Worm (Caenorhabditis elegans): ENCODE results near the gene F42G8.8.

ce11 chrIV:8127430-8127829 lies 8.5 kb downstream of the F42G8.8 start:
- TF ChIP-seq jun-1 (tag; optimal IDR thresholded peaks at IDR 0.05) (no peak), fos-1 (tag; optimal IDR thresholded peaks at IDR 0.05) (no peak)

Data from whole organism, L3 larva.